Fruit fly (Drosophila melanogaster) whole organism, embryonic: ENCODE measurements around the gene CG42488.

ENCODE experiments used
- CG10543 ChIP-seq: fragments of 200-800 bp; sonication (Bioruptor generic); optimal IDR thresholded peaks from 3 replicates; lab custom pipeline; 2017; ENCODE audit warnings: missing biosample characterization, mild to moderate bottlenecking, missing genetic modification characterization, moderate library complexity
- CG10654 ChIP-seq: fragments of 200-800 bp; sonication (Bioruptor generic); optimal IDR thresholded peaks from 2 replicates; lab custom pipeline; 2016; ENCODE audit warnings: missing biosample characterization, missing genetic modification characterization
- CG12104 ChIP-seq: fragments of 200-800 bp; sonication (Bioruptor generic); optimal IDR thresholded peaks from 3 replicates; lab custom pipeline; 2016; ENCODE audit warnings: missing biosample characterization, missing genetic modification characterization
- CG1233 ChIP-seq: fragments of 200-800 bp; sonication (Bioruptor generic); optimal IDR thresholded peaks from 4 replicates; lab custom pipeline; 2018; ENCODE audit warnings: missing biosample characterization, mild to moderate bottlenecking, missing genetic modification characterization
- CG12659 ChIP-seq: fragments of 200-800 bp; sonication (Bioruptor generic); optimal IDR thresholded peaks from 3 replicates; lab custom pipeline; 2017; ENCODE audit warnings: mild to moderate bottlenecking, missing biosample characterization, missing genetic modification reagents, missing genetic modification characterization
- CG13624 ChIP-seq: fragments of 200-800 bp; sonication (Bioruptor generic); optimal IDR thresholded peaks from 2 replicates; lab custom pipeline; 2016; ENCODE audit warnings: missing biosample characterization, missing genetic modification characterization
- CG17186 ChIP-seq: fragments of 200-800 bp; sonication (Bioruptor generic); optimal IDR thresholded peaks from 3 replicates; lab custom pipeline; 2017; ENCODE audit warnings: missing biosample characterization, missing genetic modification reagents, missing genetic modification characterization
- CG2202 ChIP-seq: fragments of 200-800 bp; sonication (Bioruptor generic); optimal IDR thresholded peaks from 2 replicates; lab custom pipeline; 2018; ENCODE audit warnings: missing biosample characterization, mild to moderate bottlenecking, missing genetic modification characterization
- CG2712 ChIP-seq: fragments of 200-800 bp; optimal IDR thresholded peaks from 3 replicates; lab custom pipeline; 2019; ENCODE audit warnings: missing biosample characterization, mild to moderate bottlenecking, missing genetic modification characterization, moderate library complexity
- CG2875 ChIP-seq: fragments of 200-800 bp; sonication (Bioruptor generic); optimal IDR thresholded peaks from 2 replicates; lab custom pipeline; 2017; ENCODE audit warnings: missing biosample characterization, mild to moderate bottlenecking, missing genetic modification characterization, missing genetic modification reagents
- CG32767 ChIP-seq: fragments of 200-800 bp; sonication (Bioruptor generic); IDR thresholded peaks from 2 replicates; pipeline ENCODE4 v1.3.6; 2022; ENCODE audit warnings: missing biosample characterization, missing genetic modification characterization
- CG4360 ChIP-seq: fragments of 200-800 bp; sonication (Bioruptor generic); IDR thresholded peaks from 2 replicates; pipeline ENCODE4 v1.3.6; 2022; ENCODE audit warnings: missing biosample characterization, missing genetic modification characterization
- CG4707 ChIP-seq: fragments of 200-800 bp; sonication (Bioruptor generic); optimal IDR thresholded peaks from 2 replicates; lab custom pipeline; 2018; ENCODE audit warnings: missing biosample characterization, mild to moderate bottlenecking, missing genetic modification characterization, moderate library complexity
- CG5180 ChIP-seq: fragments of 200-800 bp; sonication (Bioruptor generic); optimal IDR thresholded peaks from 3 replicates; lab custom pipeline; 2017; ENCODE audit warnings: missing biosample characterization, missing genetic modification characterization, mild to moderate bottlenecking, moderate library complexity, missing genetic modification reagents
- CG6765 ChIP-seq: fragments of 200-800 bp; sonication (Bioruptor generic); optimal IDR thresholded peaks from 3 replicates; lab custom pipeline; 2017; ENCODE audit warnings: missing biosample characterization, mild to moderate bottlenecking, missing genetic modification characterization
- CG8089 ChIP-seq: fragments of 200-800 bp; sonication (Bioruptor generic); optimal IDR thresholded peaks from 3 replicates; lab custom pipeline; 2016; ENCODE audit warnings: missing biosample characterization, missing genetic modification characterization
- CG9437 ChIP-seq: fragments of 200-800 bp; sonication (Bioruptor generic); optimal IDR thresholded peaks from 2 replicates; lab custom pipeline; 2018; ENCODE audit warnings: missing biosample characterization, mild to moderate bottlenecking, missing genetic modification characterization
- CG9932 ChIP-seq: fragments of 200-800 bp; sonication (Bioruptor generic); IDR thresholded peaks from 2 replicates; pipeline ENCODE4 v1.3.6; 2022; ENCODE audit warnings: missing biosample characterization, missing genetic modification characterization
- GATAe ChIP-seq: fragments of 200-800 bp; sonication (Bioruptor generic); conservative IDR thresholded peaks from 2 replicates; pipeline ENCODE4 v1.3.6; 2022; ENCODE audit warnings: missing biosample characterization, missing genetic modification characterization
- HHEX ChIP-seq: fragments of 200-800 bp; sonication (Bioruptor generic); optimal IDR thresholded peaks from 3 replicates; lab custom pipeline; 2017; ENCODE audit warnings: missing biosample characterization, mild to moderate bottlenecking, missing genetic modification characterization, missing genetic modification reagents
- HmgZ ChIP-seq: fragments of 200-800 bp; sonication (Bioruptor generic); optimal IDR thresholded peaks from 2 replicates; lab custom pipeline; 2018; ENCODE audit warnings: missing biosample characterization, mild to moderate bottlenecking, missing genetic modification characterization
- Hr39 ChIP-seq: fragments of >200 bp; optimal IDR thresholded peaks from 2 replicates; lab custom pipeline; 2017
- MTF-1 ChIP-seq: fragments of 200-800 bp; sonication (Bioruptor generic); optimal IDR thresholded peaks from 2 replicates; lab custom pipeline; 2018; ENCODE audit warnings: missing biosample characterization, mild to moderate bottlenecking, missing genetic modification characterization, borderline replicate concordance
- Neu2 ChIP-seq: fragments of 200-800 bp; sonication (Bioruptor generic); optimal IDR thresholded peaks from 3 replicates; lab custom pipeline; 2016; ENCODE audit warnings: missing biosample characterization, missing genetic modification characterization, borderline replicate concordance
- Nf-YA ChIP-seq: fragments of 200-800 bp; sonication (Bioruptor generic); IDR thresholded peaks from 2 replicates; pipeline ENCODE4 v1.3.6; 2022; ENCODE audit warnings: missing biosample characterization, missing genetic modification characterization
- Scr ChIP-seq: fragments of 200-800 bp; sonication (Bioruptor generic); IDR thresholded peaks from 2 replicates; pipeline ENCODE4 v1.3.6; 2022; ENCODE audit warnings: missing biosample characterization, missing genetic modification characterization; ENCODE audit not compliant: partially characterized antibody
- TFAM ChIP-seq: fragments of 200-800 bp; sonication (Bioruptor generic); optimal IDR thresholded peaks from 2 replicates; lab custom pipeline; 2017; ENCODE audit warnings: missing biosample characterization, missing genetic modification characterization, inconsistent platforms
- Taf1 ChIP-seq: fragments of 200-800 bp; sonication (Bioruptor generic); IDR thresholded peaks from 2 replicates; pipeline ENCODE4 v1.3.6; 2022; ENCODE audit warnings: missing biosample characterization, missing genetic modification characterization
- aop ChIP-seq: fragments of 200-800 bp; sonication (Bioruptor generic); IDR thresholded peaks from 2 replicates; pipeline ENCODE4 v1.3.6; 2022; ENCODE audit warnings: missing biosample characterization, missing genetic modification characterization
- cas ChIP-seq: fragments of 200-800 bp; sonication (Bioruptor generic); IDR thresholded peaks from 2 replicates; pipeline ENCODE4 v1.3.6; 2022; ENCODE audit warnings: missing biosample characterization, missing genetic modification characterization
- ci ChIP-seq: fragments of 200-800 bp; sonication (Bioruptor generic); IDR thresholded peaks from 3 replicates; pipeline ENCODE4 v1.3.6; 2022; ENCODE audit warnings: missing biosample characterization, missing genetic modification characterization
- croc ChIP-seq: fragments of 200-800 bp; sonication (Bioruptor generic); conservative IDR thresholded peaks from 3 replicates; pipeline ENCODE4 v1.3.6; 2022; ENCODE audit warnings: missing biosample characterization, missing genetic modification characterization
- dan ChIP-seq: fragments of 200-800 bp; sonication (Bioruptor generic); IDR thresholded peaks from 2 replicates; pipeline ENCODE4 v1.3.6; 2022; ENCODE audit warnings: missing biosample characterization, missing genetic modification characterization
- disco-r ChIP-seq: fragments of 200-800 bp; sonication (Bioruptor generic); optimal IDR thresholded peaks from 2 replicates; lab custom pipeline; 2016; ENCODE audit warnings: missing biosample characterization, missing genetic modification characterization
- dmrt99B ChIP-seq: fragments of 200-800 bp; sonication (Bioruptor generic); optimal IDR thresholded peaks from 2 replicates; lab custom pipeline; 2018; ENCODE audit warnings: missing biosample characterization, mild to moderate bottlenecking, missing genetic modification characterization, moderate library complexity
- dpn ChIP-seq, 2 experiments: fragments of 200-800 bp; sonication (Bioruptor generic); optimal IDR thresholded peaks; 3 replicates each; lab custom pipeline; 2016; ENCODE audit warnings: missing biosample characterization in 2 of 2, missing genetic modification characterization in 2 of 2
- eve ChIP-seq, 2 experiments: fragments of >200 bp; optimal IDR thresholded peaks; 2 replicates each; lab custom pipeline; 2017; ENCODE audit warnings: missing biosample characterization in 2 of 2, missing genetic modification characterization in 2 of 2
- ftz-f1 ChIP-seq: fragments of 200-800 bp; sonication (Bioruptor generic); optimal IDR thresholded peaks from 2 replicates; lab custom pipeline; 2016; ENCODE audit warnings: missing biosample characterization, missing genetic modification characterization
- hth ChIP-seq: fragments of >200 bp; optimal IDR thresholded peaks from 2 replicates; lab custom pipeline; 2017; ENCODE audit warnings: inconsistent platforms
- ind ChIP-seq: fragments of 200-800 bp; sonication (Bioruptor generic); optimal IDR thresholded peaks from 3 replicates; lab custom pipeline; 2016; ENCODE audit warnings: missing biosample characterization, missing genetic modification characterization
- lbe ChIP-seq: fragments of 200-800 bp; sonication (Bioruptor generic); optimal IDR thresholded peaks from 2 replicates; lab custom pipeline; 2016; ENCODE audit warnings: missing biosample characterization, mild to moderate bottlenecking, missing genetic modification characterization
- mld ChIP-seq: fragments of 200-800 bp; sonication (Bioruptor generic); IDR thresholded peaks from 3 replicates; pipeline ENCODE4 v1.3.6; 2022; ENCODE audit warnings: missing biosample characterization, missing genetic modification characterization; ENCODE audit not compliant: partially characterized antibody
- otp ChIP-seq: fragments of 200-800 bp; sonication (Bioruptor generic); IDR thresholded peaks from 3 replicates; pipeline ENCODE4, ENCODE4 v1.3.6; 2022; ENCODE audit warnings: missing biosample characterization, missing genetic modification characterization
- pnt ChIP-seq: fragments of 200-800 bp; sonication (Bioruptor generic); optimal IDR thresholded peaks from 3 replicates; lab custom pipeline; 2016; ENCODE audit warnings: missing biosample characterization, missing genetic modification characterization
- sima ChIP-seq: fragments of 200-800 bp; sonication (Bioruptor generic); optimal IDR thresholded peaks from 2 replicates; lab custom pipeline; 2016; ENCODE audit warnings: missing biosample characterization, missing genetic modification characterization
- sob ChIP-seq: fragments of 200-800 bp; sonication (Bioruptor generic); IDR thresholded peaks from 2 replicates; pipeline ENCODE4 v1.3.6; 2022; ENCODE audit warnings: missing biosample characterization, missing genetic modification characterization
- sr ChIP-seq: fragments of 200-800 bp; sonication (Bioruptor generic); IDR thresholded peaks from 3 replicates; pipeline ENCODE4 v1.3.6; 2022; ENCODE audit warnings: missing biosample characterization, missing genetic modification characterization
- vvl ChIP-seq: fragments of 200-800 bp; sonication (Bioruptor generic); IDR thresholded peaks from 2 replicates; pipeline ENCODE4 v1.3.6; 2022; ENCODE audit warnings: missing biosample characterization, missing genetic modification characterization
- z ChIP-seq: fragments of 200-800 bp; sonication (Bioruptor generic); IDR thresholded peaks from 3 replicates; pipeline ENCODE4 v1.3.6; 2022; ENCODE audit warnings: missing biosample characterization, missing genetic modification characterization

Gene CG42488

dm6 chr3R:25472635-25473552 is 10.0 kb upstream of the CG42488 start, which contains the start of the genes Fur1 and Vps33B (continued):
- TF ChIP-seq aop (no peak; the same call in 1 of the 2 replicates), sob (GFP tag; lab: Robert Waterston, UW) (peak; percentile 95), mld (GFP tag; lab: Robert Waterston, UW) (peak; percentile 67; the same call in 1 of the 3 replicates), croc (peak; percentile 92), HmgZ (peak; percentile 98), dmrt99B (tag; lab: Kevin White, UChicago) (peak; percentile 97), CG1233 (GFP tag; lab: Kevin White, UChicago) (peak; percentile 96), sr (GFP tag; lab: Robert Waterston, UW) (peak; percentile 31; the same call in 1 of the 3 replicates), otp (GFP tag; lab: Robert Waterston, UW) (peak; percentile 88), ci (GFP tag; lab: Robert Waterston, UW) (peak; percentile 95), CG2202 (tag; lab: Kevin White, UChicago) (peak; percentile 91), ind (GFP tag; lab: Kevin White, UChicago) (peak; percentile 99), vvl (peak; percentile 97; the same call in 1 of the 2 replicates), CG4707 (peak; percentile 84), CG10654 (GFP tag; lab: Kevin White, UChicago) (peak; percentile 98), pnt (GFP tag; lab: Kevin White, UChicago) (peak; percentile 98), CG10543 (GFP tag; lab: Kevin White, UChicago) (peak; percentile 98), CG12104 (GFP tag; lab: Kevin White, UChicago) (peak; percentile 97), CG17186 (GFP tag; lab: Kevin White, UChicago) (peak; percentile 93), hth (no peak), CG9437 (peak; percentile 94), CG2712 (tag; lab: Kevin White, UChicago) (peak; percentile 98), z (GFP tag; lab: Robert Waterston, UW) (peak; percentile 42; the same call in 1 of the 3 replicates), Scr (GFP tag; lab: Robert Waterston, UW) (peak; percentile 79), Taf1 (GFP tag; lab: Robert Waterston, UW) (peak; percentile 90), lbe (GFP tag; lab: Kevin White, UChicago) (peak; percentile 94), Nf-YA (GFP tag; lab: Robert Waterston, UW) (peak; percentile 86), CG5180 (GFP tag; lab: Kevin White, UChicago) (peak; percentile 83), dan (no peak; the same call in 1 of the 2 replicates), TFAM (GFP tag; lab: Kevin White, UChicago) (peak; percentile 83), CG4360 (GFP tag; lab: Robert Waterston, UW) (no peak; the same call in 1 of the 2 replicates), Neu2 (GFP tag; lab: Kevin White, UChicago) (peak; percentile 94), cas (GFP tag; lab: Robert Waterston, UW) (peak; percentile 82), dpn (GFP tag; optimal IDR thresholded peaks at IDR 0.05; lab: Kevin White, UChicago) (peak; percentile 98 to 99), CG12659 (peak; percentile 98), MTF-1 (peak; percentile 83), CG13624 (GFP tag; lab: Kevin White, UChicago) (peak; percentile 98), sima (GFP tag; lab: Kevin White, UChicago) (peak; percentile 85), CG2875 (peak; percentile 93), eve (GFP tag; optimal IDR thresholded peaks at IDR 0.05; lab: Kevin White, UChicago) (peak in 1 of 2 experiments; percentile 99), ftz-f1 (GFP tag; lab: Kevin White, UChicago) (peak; percentile 98), GATAe (GFP tag; lab: Robert Waterston, UW) (peak; percentile 78), disco-r (GFP tag; lab: Kevin White, UChicago) (peak; percentile 94), CG8089 (GFP tag; lab: Kevin White, UChicago) (peak; percentile 98), Hr39 (lab: Kevin White, UChicago) (no peak), HHEX (peak; percentile 96), CG32767 (peak; percentile 88), CG6765 (GFP tag; lab: Kevin White, UChicago) (peak; percentile 90), CG9932 (GFP tag; lab: Robert Waterston, UW) (peak; percentile 97)
